Worm (Caenorhabditis elegans) whole organism, dauer: ENCODE data around the gene F56D3.1.
"Not testable (repeated sequence)": the region's sequence is repeated elsewhere in the genome, so short reads cannot be mapped to it uniquely, and the experiment has no call there.

ENCODE experiments used
- unc-62 ChIP-seq: sonication (generic microtip); optimal IDR thresholded peaks from 2 replicates; lab custom pipeline; 2017; ENCODE audit warnings: missing biosample characterization, missing genetic modification reagents, missing genetic modification characterization

The F56D3.1 gene

ce11 chrII:4146039-4146438 lies at the start of gene F56D3.1:
TSS of gene F56D3.1 (plus strand) at chrII:4146339.
- TF ChIP-seq unc-62 (GFP tag; lab: Kevin White, UChicago): no peak

ce11 chrII:4098759-4099158 lies 47.4 kb upstream of the F56D3.1 start:
- TF ChIP-seq unc-62 (GFP tag; lab: Kevin White, UChicago): no peak

- no peak for TF ChIP-seq unc-62 (GFP tag; lab: Kevin White, UChicago)
These were observed 45.7 kb upstream of the F56D3.1 start, which contains the start of gene rhgf-2 for ce11 chrII:4100485-4100884. TSS of gene rhgf-2 (plus strand) at chrII:4100785.

ce11 chrII:4102723-4103122 lies 43.4 kb upstream of the F56D3.1 start:
- TF ChIP-seq unc-62 (GFP tag; lab: Kevin White, UChicago): no peak

ce11 chrII:4107196-4107595 lies 38.9 kb upstream of the F56D3.1 start:
- no peak for TF ChIP-seq unc-62 (GFP tag; lab: Kevin White, UChicago)

- no peak for TF ChIP-seq unc-62 (GFP tag; lab: Kevin White, UChicago)
These were observed 27.6 kb upstream of the F56D3.1 start for ce11 chrII:4118508-4118907.

ce11 chrII:4122899-4123298 lies 23.2 kb upstream of the F56D3.1 start:
- no peak for TF ChIP-seq unc-62 (GFP tag; lab: Kevin White, UChicago)

- TF ChIP-seq unc-62 (GFP tag; lab: Kevin White, UChicago): no peak
These were observed 20.9 kb upstream of the F56D3.1 start for ce11 chrII:4125239-4125638.

ce11 chrII:4129450-4129849 lies 16.7 kb upstream of the F56D3.1 start:
- no peak for TF ChIP-seq unc-62 (GFP tag; lab: Kevin White, UChicago)

- no peak for TF ChIP-seq unc-62 (GFP tag; lab: Kevin White, UChicago)
These were observed 12.8 kb upstream of the F56D3.1 start for ce11 chrII:4133332-4133731.

ce11 chrII:4134688-4135087 lies 11.5 kb upstream of the F56D3.1 start:
- TF ChIP-seq unc-62 (GFP tag; lab: Kevin White, UChicago): no peak

ce11 chrII:4135259-4135658 lies 10.9 kb upstream of the F56D3.1 start, which contains the start of gene ast-1:
TSS of gene ast-1 (minus strand) at chrII:4135359.
- not testable (repeated sequence) for TF ChIP-seq unc-62 (GFP tag; lab: Kevin White, UChicago)

- TF ChIP-seq unc-62 (GFP tag; lab: Kevin White, UChicago): no peak
These were observed 4.1 kb downstream of the F56D3.1 start for ce11 chrII:4150211-4150610.

- TF ChIP-seq unc-62 (GFP tag; lab: Kevin White, UChicago): no peak
These were observed 5.5 kb downstream of the F56D3.1 start for ce11 chrII:4151499-4152132.

ce11 chrII:4152864-4153263 lies 6.7 kb downstream of the F56D3.1 start:
- TF ChIP-seq unc-62 (GFP tag; lab: Kevin White, UChicago): no peak

ce11 chrII:4155112-4155823 lies 9.1 kb downstream of the F56D3.1 start, which contains the start of gene R03H10.2:
TSS of gene R03H10.2 (plus strand) at chrII:4155773.
- TF ChIP-seq unc-62 (GFP tag; lab: Kevin White, UChicago): no peak

ce11 chrII:4157817-4158216 lies 11.7 kb downstream of the F56D3.1 start:
- no peak for TF ChIP-seq unc-62 (GFP tag; lab: Kevin White, UChicago)
